Worm (Caenorhabditis elegans) whole organism, midembryonic: ENCODE measurements around the gene M01H9.5.

ENCODE experiments used
- T22C8.4 ChIP-seq: fragments of 200-800 bp; sonication (Bioruptor generic); IDR thresholded peaks from 2 replicates; pipeline ENCODE4 v1.3.6; 2022; ENCODE audit warnings: missing genetic modification characterization, missing compliant biosample characterization
- flt-1 ChIP-seq: fragments of 200-800 bp; sonication (Bioruptor generic); IDR thresholded peaks from 2 replicates; pipeline ENCODE4 v1.3.6; 2022; ENCODE audit warnings: missing genetic modification characterization, missing compliant biosample characterization
- klf-2 ChIP-seq: fragments of 200-800 bp; sonication (Bioruptor generic); conservative IDR thresholded peaks from 2 replicates; pipeline ENCODE4 v1.3.6; 2022; ENCODE audit warnings: missing genetic modification reagents, missing genetic modification characterization, missing compliant biosample characterization
- med-1 ChIP-seq: sonication (generic microtip); optimal IDR thresholded peaks from 2 replicates; lab custom pipeline; 2017; ENCODE audit warnings: missing genetic modification characterization, mild to moderate bottlenecking, missing compliant biosample characterization, antibody characterized with exemption, missing genetic modification reagents; ENCODE audit not compliant: insufficient read depth
- tab-1 ChIP-seq: fragments of 200-800 bp; sonication (Bioruptor generic); IDR thresholded peaks from 2 replicates; pipeline ENCODE4 v1.3.6; 2022; ENCODE audit warnings: missing genetic modification characterization, missing compliant biosample characterization
- ztf-23 ChIP-seq: fragments of 200-800 bp; sonication (Bioruptor generic); IDR thresholded peaks from 2 replicates; pipeline ENCODE4 v1.3.6; 2022; ENCODE audit warnings: missing genetic modification reagents, missing genetic modification characterization, missing compliant biosample characterization

- TF ChIP-seq tab-1 = no peak
- no peak for TF ChIP-seq ztf-23
- TF ChIP-seq klf-2 (GFP tag; lab: Robert Waterston, UW) = no peak
- TF ChIP-seq med-1 (GFP tag; lab: Kevin White, UChicago) = no peak
- no peak for TF ChIP-seq T22C8.4 (GFP tag; lab: Robert Waterston, UW)
- TF ChIP-seq flt-1 = no peak
Measured at ce11 chrIV:4423885-4424284, 41.4 kb upstream of the M01H9.5 start.
